Fruit fly (Drosophila melanogaster) whole organism: Measurements from ENCODE around the gene CG31019.

Experiments
- Dll ChIP-seq: fragments of >200 bp; optimal IDR thresholded peaks from 2 replicates; lab custom pipeline; 2017
- pan ChIP-seq: fragments of >200 bp; optimal IDR thresholded peaks from 2 replicates; lab custom pipeline; 2017
- psq ChIP-seq: fragments of >200 bp; optimal IDR thresholded peaks from 2 replicates; lab custom pipeline; 2017

DNA sequence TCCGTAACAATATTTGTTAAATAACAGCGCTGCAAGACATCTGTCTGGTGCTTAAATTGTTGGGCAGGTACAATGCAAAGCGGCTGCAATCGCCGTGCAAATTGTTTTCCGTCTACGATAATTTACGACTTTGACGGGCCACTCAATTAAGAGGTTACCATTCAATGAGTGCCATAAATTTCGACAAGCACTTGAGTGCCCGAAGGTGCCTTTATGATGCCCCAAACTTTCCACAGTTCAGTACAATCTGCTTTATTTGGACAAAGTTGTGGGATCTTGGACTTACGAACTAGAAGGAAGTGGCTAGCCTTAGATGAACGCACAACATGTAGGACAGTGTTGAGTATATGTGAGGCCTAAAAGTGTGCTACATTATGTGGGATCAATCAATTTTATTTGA, 4.1 kb upstream of the CG31019 start:
- TF ChIP-seq psq (lab: Kevin White, UChicago) (no peak), pan (lab: Kevin White, UChicago) (no peak), Dll (lab: Kevin White, UChicago) (no peak)
